Fruit fly (Drosophila melanogaster): Measurements from ENCODE around the gene CG33128.
A peak's percentile ranks its signal among the peaks of the same experiment; 100 is the strongest.

Gene CG33128

DNA sequence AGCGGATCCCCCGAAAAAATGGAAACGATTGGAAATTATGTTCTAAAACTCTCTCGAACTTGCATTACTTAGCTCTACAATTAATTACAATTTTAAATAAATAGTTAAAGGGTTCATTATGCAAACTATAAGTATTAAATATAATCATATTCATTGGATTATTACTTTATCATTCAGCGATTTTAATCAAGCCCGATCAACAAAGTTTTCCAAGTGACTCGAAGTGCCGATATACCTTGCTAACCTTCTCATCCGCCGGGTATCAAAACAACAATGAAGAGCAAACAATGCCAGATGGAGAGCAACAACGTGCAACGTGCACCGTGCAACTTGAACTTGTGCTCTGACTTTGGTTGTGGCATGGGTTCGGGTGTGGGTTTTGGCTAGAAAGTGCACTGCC, 37.6 kb upstream of the CG33128 start (continued):
- TF ChIP-seq CG15601 (tag; optimal IDR thresholded peaks at IDR 0.05): peak; percentile 48
- TF ChIP-seq ftz-f1 (GFP tag; optimal IDR thresholded peaks at IDR 0.05): no peak
- peak; percentile 63 for TF ChIP-seq Med (GFP tag)
- TF ChIP-seq HLH3B (GFP tag; IDR thresholded peaks at IDR 0.05): 0 out of 2 replicates have a peak, but pooled peaks have one; percentile 36
- TF ChIP-seq wor (GFP tag; IDR thresholded peaks at IDR 0.05): peak; percentile 14; the same call in 1 of the 2 replicates
- TF ChIP-seq Asciz (GFP tag; optimal IDR thresholded peaks at IDR 0.05): peak; percentile 16
- TF ChIP-seq gsb (GFP tag; IDR thresholded peaks at IDR 0.05): no peak
- TF ChIP-seq CG17328 (GFP tag; IDR thresholded peaks at IDR 0.05): peak; percentile 67
- TF ChIP-seq nmo (GFP tag; optimal IDR thresholded peaks at IDR 0.05): peak; percentile 68
- peak; percentile 15 for TF ChIP-seq lilli (GFP tag; optimal IDR thresholded peaks at IDR 0.05)
- TF ChIP-seq CG15011 (GFP tag; optimal IDR thresholded peaks at IDR 0.05): peak; percentile 7
- peak; percentile 87 for TF ChIP-seq CG10959 (GFP tag; IDR thresholded peaks at IDR 0.05)
- peak; percentile 58 for TF ChIP-seq dmrt99B (tag; optimal IDR thresholded peaks at IDR 0.05)
- peak; percentile 91 for TF ChIP-seq Xrp1 (GFP tag; IDR thresholded peaks at IDR 0.05)
- peak; percentile 55 for TF ChIP-seq grau (tag; optimal IDR thresholded peaks at IDR 0.05)
- TF ChIP-seq CG33557 (GFP tag; optimal IDR thresholded peaks at IDR 0.05): peak; percentile 70
- peak; percentile 43; the same call in 1 of the 3 replicates for TF ChIP-seq ken (GFP tag; IDR thresholded peaks at IDR 0.05)
- peak; percentile 35 for TF ChIP-seq gcm (GFP tag; optimal IDR thresholded peaks at IDR 0.05)
- peak; percentile 51; the same call in 2 of the 3 replicates for TF ChIP-seq CG17361 (GFP tag; IDR thresholded peaks at IDR 0.05)
- TF ChIP-seq CG7839 (tag; optimal IDR thresholded peaks at IDR 0.05): peak; percentile 66
- TF ChIP-seq CG8765 (GFP tag; IDR thresholded peaks at IDR 0.05): peak; percentile 57; the same call in 1 of the 2 replicates
- TF ChIP-seq CG31441 (GFP tag; IDR thresholded peaks at IDR 0.05): peak; percentile 68
- TF ChIP-seq CG1602 (GFP tag; optimal IDR thresholded peaks at IDR 0.05): peak; percentile 49
- peak; percentile 45 for TF ChIP-seq H2.0 (GFP tag; IDR thresholded peaks at IDR 0.05)
- peak; percentile 80 for TF ChIP-seq fd96Cb (tag; optimal IDR thresholded peaks at IDR 0.05)
- peak; percentile 85 for TF ChIP-seq CG10979 (tag; optimal IDR thresholded peaks at IDR 0.05)
- TF ChIP-seq Scr (GFP tag; IDR thresholded peaks at IDR 0.05; ENCODE audit: partially characterized antibody): no peak
- TF ChIP-seq CG1529 (GFP tag; optimal IDR thresholded peaks at IDR 0.05): peak; percentile 45
- peak; percentile 10 for TF ChIP-seq CG10462 (GFP tag; optimal IDR thresholded peaks at IDR 0.05)
- peak; percentile 15 for TF ChIP-seq CG13123 (GFP tag; optimal IDR thresholded peaks at IDR 0.05)
- TF ChIP-seq sob (GFP tag; IDR thresholded peaks at IDR 0.05): peak; percentile 46; the same call in 1 of the 2 replicates
- peak; percentile 73 for TF ChIP-seq CG1603 (tag; optimal IDR thresholded peaks at IDR 0.05)
- TF ChIP-seq prd (optimal IDR thresholded peaks at IDR 0.05): no peak
- peak; percentile 80 for TF ChIP-seq prd (GFP tag; IDR thresholded peaks at IDR 0.05)
- peak; percentile 67 for TF ChIP-seq row (GFP tag; IDR thresholded peaks at IDR 0.05)
- peak; percentile 13 for TF ChIP-seq CG6813 (GFP tag; optimal IDR thresholded peaks at IDR 0.05)
- TF ChIP-seq ranshi (GFP tag; IDR thresholded peaks at IDR 0.05): peak; percentile 36; the same call in 1 of the 2 replicates
- TF ChIP-seq CG9609 (GFP tag; optimal IDR thresholded peaks at IDR 0.05): no peak
- peak; percentile 2 for TF ChIP-seq CG18476 (GFP tag; optimal IDR thresholded peaks at IDR 0.05)
- peak; percentile 82 for TF ChIP-seq Blimp-1 (GFP tag; optimal IDR thresholded peaks at IDR 0.05)
- TF ChIP-seq Spps (tag; optimal IDR thresholded peaks at IDR 0.05): peak; percentile 82

DNA sequence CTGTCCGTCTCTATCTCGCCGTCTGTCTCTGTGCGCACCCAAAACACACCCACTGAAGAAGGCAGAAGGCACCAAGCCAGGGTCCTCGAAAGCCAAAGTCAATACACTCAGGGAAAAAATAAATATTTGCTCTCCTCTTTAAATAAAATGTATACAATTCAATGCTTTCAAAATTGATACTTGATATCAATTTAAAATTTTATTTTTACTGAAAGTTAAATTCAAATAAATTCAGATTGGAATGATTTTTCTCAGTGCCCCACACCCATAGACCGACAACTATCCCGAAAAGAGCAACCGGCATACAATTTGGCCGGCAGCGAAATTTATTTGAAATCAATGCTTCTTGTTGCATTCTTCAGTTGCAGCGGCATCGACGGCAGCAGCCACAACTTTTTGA, 37.0 kb upstream of the CG33128 start:
- TF ChIP-seq zfh1 (GFP tag; IDR thresholded peaks at IDR 0.05) (0 out of 3 replicates have a peak, but pooled peaks have one; percentile 36), CG17328 (GFP tag; IDR thresholded peaks at IDR 0.05) (peak; percentile 43; the same call in 1 of the 2 replicates), CG6272 (GFP tag; IDR thresholded peaks at IDR 0.05) (peak; percentile 36; the same call in 1 of the 2 replicates), CG1233 (GFP tag; optimal IDR thresholded peaks at IDR 0.05) (no peak), CG7839 (tag; optimal IDR thresholded peaks at IDR 0.05) (no peak), bsh (GFP tag; optimal IDR thresholded peaks at IDR 0.05) (peak; percentile 28 to 33), CG4404 (GFP tag; IDR thresholded peaks at IDR 0.05) (peak; percentile 75), CG12391 (tag; optimal IDR thresholded peaks at IDR 0.05) (peak; percentile 24), sim (GFP tag; IDR thresholded peaks at IDR 0.05) (0 out of 2 replicates have a peak, but pooled peaks have one; percentile 30), Dp (GFP tag; optimal IDR thresholded peaks at IDR 0.05) (no peak), trem (tag; optimal IDR thresholded peaks at IDR 0.05) (peak; percentile 7), dmrt11E (tag; optimal IDR thresholded peaks at IDR 0.05) (peak; percentile 64), CG17361 (GFP tag; IDR thresholded peaks at IDR 0.05) (peak; percentile 23; the same call in 1 of the 3 replicates), CG7987 (GFP tag; optimal IDR thresholded peaks at IDR 0.05) (no peak)
